Fruit fly (Drosophila melanogaster) whole organism, embryonic: Measurements from ENCODE around the gene CG14282.

Experiments
- Ada2b ChIP-seq: fragments of 200-800 bp; sonication (Bioruptor generic); IDR thresholded peaks from 2 replicates; pipeline ENCODE4 v1.3.6; 2022; ENCODE audit warnings: missing biosample characterization, missing genetic modification characterization
- Blimp-1 ChIP-seq: fragments of 200-800 bp; sonication (Bioruptor generic); optimal IDR thresholded peaks from 3 replicates; lab custom pipeline; 2018; ENCODE audit warnings: missing biosample characterization, missing genetic modification characterization, mild to moderate bottlenecking, moderate library complexity, missing genetic modification reagents
- C15 ChIP-seq: fragments of 200-800 bp; sonication (Bioruptor generic); IDR thresholded peaks from 3 replicates; pipeline ENCODE4 v1.3.6; 2022; ENCODE audit warnings: missing biosample characterization, missing genetic modification characterization
- CG1024 ChIP-seq: fragments of 200-800 bp; sonication (Bioruptor generic); IDR thresholded peaks from 2 replicates; pipeline ENCODE4 v1.3.6; 2022; ENCODE audit warnings: missing biosample characterization, missing genetic modification characterization
- CG10565 ChIP-seq: fragments of 200-800 bp; sonication (Bioruptor generic); optimal IDR thresholded peaks from 3 replicates; lab custom pipeline; 2016; ENCODE audit warnings: missing biosample characterization, mild to moderate bottlenecking, missing genetic modification characterization
- CG10654 ChIP-seq: fragments of 200-800 bp; sonication (Bioruptor generic); optimal IDR thresholded peaks from 2 replicates; lab custom pipeline; 2016; ENCODE audit warnings: missing biosample characterization, missing genetic modification characterization
- CG11695 ChIP-seq: fragments of 200-800 bp; sonication (Bioruptor generic); IDR thresholded peaks from 3 replicates; pipeline ENCODE4 v1.3.6; 2022; ENCODE audit warnings: missing biosample characterization, missing genetic modification characterization
- CG12219 ChIP-seq: fragments of 200-800 bp; sonication (Bioruptor generic); optimal IDR thresholded peaks from 3 replicates; lab custom pipeline; 2018; ENCODE audit warnings: missing biosample characterization, mild to moderate bottlenecking, missing genetic modification characterization
- CG13894 ChIP-seq: fragments of 200-800 bp; sonication (Bioruptor generic); optimal IDR thresholded peaks from 3 replicates; lab custom pipeline; 2018; ENCODE audit warnings: missing biosample characterization, mild to moderate bottlenecking, missing genetic modification characterization, moderate library complexity
- CG14014 ChIP-seq: fragments of 200-800 bp; sonication (Bioruptor generic); IDR thresholded peaks from 2 replicates; pipeline ENCODE4 v1.3.6; 2022; ENCODE audit warnings: missing biosample characterization, missing genetic modification characterization
- CG15073 ChIP-seq: fragments of 200-800 bp; sonication (Bioruptor generic); optimal IDR thresholded peaks from 2 replicates; lab custom pipeline; 2016; ENCODE audit warnings: missing biosample characterization, missing genetic modification characterization
- CG17829 ChIP-seq: fragments of 200-800 bp; optimal IDR thresholded peaks from 2 replicates; lab custom pipeline; 2019; ENCODE audit warnings: missing biosample characterization, mild to moderate bottlenecking, missing genetic modification characterization, moderate library complexity
- CG18262 ChIP-seq: fragments of 200-800 bp; optimal IDR thresholded peaks from 3 replicates; lab custom pipeline; 2019; ENCODE audit warnings: missing biosample characterization, mild to moderate bottlenecking, missing genetic modification characterization, moderate library complexity
- CG2199 ChIP-seq: fragments of 200-800 bp; sonication (Bioruptor generic); IDR thresholded peaks from 3 replicates; pipeline ENCODE4 v1.3.6; 2022; ENCODE audit warnings: missing biosample characterization, missing genetic modification characterization
- CG30403 ChIP-seq: fragments of 200-800 bp; sonication (Bioruptor generic); optimal IDR thresholded peaks from 3 replicates; lab custom pipeline; 2016; ENCODE audit warnings: missing biosample characterization, missing genetic modification characterization
- CG30431 ChIP-seq: fragments of 200-800 bp; sonication (Bioruptor generic); optimal IDR thresholded peaks from 2 replicates; lab custom pipeline; 2017; ENCODE audit warnings: missing biosample characterization, missing genetic modification characterization
- CG31224 ChIP-seq: fragments of 200-800 bp; sonication (Bioruptor generic); IDR thresholded peaks from 2 replicates; pipeline ENCODE4 v1.3.6; 2022; ENCODE audit warnings: missing biosample characterization, missing genetic modification characterization
- CG33213 ChIP-seq: fragments of 200-800 bp; sonication (Bioruptor generic); optimal IDR thresholded peaks from 3 replicates; lab custom pipeline; 2016; ENCODE audit warnings: missing biosample characterization, missing genetic modification characterization
- CG33557 ChIP-seq: fragments of 200-800 bp; sonication (Bioruptor generic); optimal IDR thresholded peaks from 2 replicates; lab custom pipeline; 2019; ENCODE audit warnings: missing biosample characterization, mild to moderate bottlenecking, missing genetic modification characterization, moderate library complexity
- CG34224 ChIP-seq: fragments of 200-800 bp; sonication (Bioruptor generic); IDR thresholded peaks from 3 replicates; pipeline ENCODE4 v1.3.6; 2022; ENCODE audit warnings: missing biosample characterization, missing genetic modification characterization; ENCODE audit not compliant: partially characterized antibody
- CG4282 ChIP-seq: fragments of 200-800 bp; sonication (Bioruptor generic); optimal IDR thresholded peaks from 2 replicates; lab custom pipeline; 2016; ENCODE audit warnings: missing biosample characterization, missing genetic modification characterization
- CG6683 ChIP-seq: fragments of 200-800 bp; sonication (Bioruptor generic); optimal IDR thresholded peaks from 2 replicates; lab custom pipeline; 2017; ENCODE audit warnings: missing biosample characterization, mild to moderate bottlenecking, missing genetic modification characterization, missing genetic modification reagents
- CG7271 ChIP-seq: fragments of 200-800 bp; sonication (Bioruptor generic); optimal IDR thresholded peaks from 2 replicates; lab custom pipeline; 2018; ENCODE audit warnings: missing biosample characterization, mild to moderate bottlenecking, missing genetic modification characterization, moderate library complexity
- CG7357 ChIP-seq: fragments of 200-800 bp; sonication (Bioruptor generic); IDR thresholded peaks from 3 replicates; pipeline ENCODE4 v1.3.6; 2022; ENCODE audit warnings: missing biosample characterization, missing genetic modification characterization
- CG9437 ChIP-seq: fragments of 200-800 bp; sonication (Bioruptor generic); optimal IDR thresholded peaks from 2 replicates; lab custom pipeline; 2018; ENCODE audit warnings: missing biosample characterization, mild to moderate bottlenecking, missing genetic modification characterization
- CG9817 ChIP-seq: fragments of 200-800 bp; sonication (Bioruptor generic); optimal IDR thresholded peaks from 2 replicates; lab custom pipeline; 2018; ENCODE audit warnings: missing biosample characterization, mild to moderate bottlenecking, missing genetic modification characterization, moderate library complexity
- CoRest ChIP-seq: fragments of 200-800 bp; sonication (Bioruptor generic); optimal IDR thresholded peaks from 3 replicates; lab custom pipeline; 2018; ENCODE audit warnings: missing biosample characterization, mild to moderate bottlenecking, missing genetic modification characterization, moderate library complexity
- HLHmδ ChIP-seq: fragments of 200-800 bp; sonication (Bioruptor generic); optimal IDR thresholded peaks from 2 replicates; lab custom pipeline; 2018; ENCODE audit warnings: missing biosample characterization, mild to moderate bottlenecking, missing genetic modification characterization, moderate library complexity
- Jarid2 ChIP-seq: fragments of 200-800 bp; sonication (Bioruptor generic); optimal IDR thresholded peaks from 3 replicates; lab custom pipeline; 2017; ENCODE audit warnings: mild to moderate bottlenecking, missing biosample characterization, missing genetic modification reagents, missing genetic modification characterization
- Rfx ChIP-seq: fragments of 200-800 bp; sonication (Bioruptor generic); IDR thresholded peaks from 2 replicates; pipeline ENCODE4 v1.3.6; 2022; ENCODE audit warnings: missing biosample characterization, missing genetic modification characterization
- Trl ChIP-seq, 3 experiments: fragments of >200 bp in 2 of 3; fragments of 200-800 bp in 1 of 3; sonication (Bioruptor generic) in 1 of 3; optimal IDR thresholded peaks; 2 replicates in 1 of 3; 3 replicates in 2 of 3; lab custom pipeline; 2016 to 2017; ENCODE audit warnings: missing biosample characterization in 1 of 3, missing genetic modification characterization in 1 of 3
- Vsx1 ChIP-seq: fragments of 200-800 bp; sonication (Bioruptor generic); optimal IDR thresholded peaks from 2 replicates; lab custom pipeline; 2017; ENCODE audit warnings: missing biosample characterization, mild to moderate bottlenecking, missing genetic modification characterization, missing genetic modification reagents
- bab2 ChIP-seq: fragments of 200-800 bp; sonication (Bioruptor generic); optimal IDR thresholded peaks from 2 replicates; lab custom pipeline; 2016; ENCODE audit warnings: missing biosample characterization, missing genetic modification characterization
- bsh ChIP-seq, 2 experiments: fragments of 200-800 bp; sonication (Bioruptor generic); optimal IDR thresholded peaks; 2 replicates each; lab custom pipeline; 2017 to 2018; ENCODE audit warnings: mild to moderate bottlenecking in 2 of 2, missing biosample characterization in 2 of 2, missing genetic modification characterization in 2 of 2, moderate library complexity in 1 of 2
- chinmo ChIP-seq: fragments of 200-800 bp; sonication (Bioruptor generic); IDR thresholded peaks from 4 replicates; pipeline ENCODE4 v1.3.6; 2022; ENCODE audit warnings: missing biosample characterization, missing genetic modification characterization; ENCODE audit not compliant: partially characterized antibody
- fd96Cb ChIP-seq: fragments of 200-800 bp; sonication (Bioruptor generic); optimal IDR thresholded peaks from 2 replicates; lab custom pipeline; 2018; ENCODE audit warnings: missing biosample characterization, mild to moderate bottlenecking, missing genetic modification characterization, moderate library complexity
- gem ChIP-seq: fragments of 200-800 bp; sonication (Bioruptor generic); optimal IDR thresholded peaks from 2 replicates; lab custom pipeline; 2019; ENCODE audit warnings: missing biosample characterization, mild to moderate bottlenecking, missing genetic modification characterization, moderate library complexity
- gsb-n ChIP-seq: fragments of 200-800 bp; sonication (Bioruptor generic); optimal IDR thresholded peaks from 3 replicates; lab custom pipeline; 2018; ENCODE audit warnings: missing biosample characterization, mild to moderate bottlenecking, missing genetic modification characterization
- jumu ChIP-seq: fragments of 200-800 bp; sonication (Bioruptor generic); optimal IDR thresholded peaks from 3 replicates; lab custom pipeline; 2016; ENCODE audit warnings: missing biosample characterization, missing genetic modification characterization
- lmd ChIP-seq: fragments of 200-800 bp; sonication (Bioruptor generic); IDR thresholded peaks from 2 replicates; pipeline ENCODE4 v1.3.6; 2022; ENCODE audit warnings: missing biosample characterization, missing genetic modification characterization
- nau ChIP-seq: fragments of 200-800 bp; sonication (Bioruptor generic); optimal IDR thresholded peaks from 3 replicates; lab custom pipeline; 2017; ENCODE audit warnings: missing biosample characterization, mild to moderate bottlenecking, missing genetic modification characterization, missing genetic modification reagents
- nerfin-2 ChIP-seq: fragments of 200-800 bp; sonication (Bioruptor generic); IDR thresholded peaks from 2 replicates; pipeline ENCODE4 v1.3.6; 2022; ENCODE audit warnings: missing biosample characterization, missing genetic modification characterization; ENCODE audit not compliant: partially characterized antibody
- odd ChIP-seq: fragments of 200-800 bp; sonication (Bioruptor generic); optimal IDR thresholded peaks from 2 replicates; lab custom pipeline; 2017; ENCODE audit warnings: missing biosample characterization, mild to moderate bottlenecking, missing genetic modification characterization
- phol ChIP-seq: fragments of 200-800 bp; sonication (Bioruptor generic); optimal IDR thresholded peaks from 3 replicates; lab custom pipeline; 2018; ENCODE audit warnings: missing biosample characterization, mild to moderate bottlenecking, missing genetic modification characterization, moderate library complexity
- prd ChIP-seq, 3 experiments: fragments of >200 bp in 2 of 3; fragments of 200-800 bp in 1 of 3; sonication (Bioruptor generic) in 1 of 3; optimal IDR thresholded peaks in 2 of 3; IDR thresholded peaks in 1 of 3; 2 replicates in 2 of 3; 3 replicates in 1 of 3; pipeline versions ENCODE4 v1.3.6 to Lab custom; 2017 to 2022; ENCODE audit warnings: missing biosample characterization in 1 of 3, missing genetic modification characterization in 1 of 3
- row ChIP-seq: fragments of 200-800 bp; sonication (Bioruptor generic); IDR thresholded peaks from 3 replicates; pipeline ENCODE4 v1.3.6; 2022; ENCODE audit warnings: missing biosample characterization, missing genetic modification characterization
- slou ChIP-seq: fragments of 200-800 bp; sonication (Bioruptor generic); optimal IDR thresholded peaks from 3 replicates; lab custom pipeline; 2016; ENCODE audit warnings: missing biosample characterization, missing genetic modification characterization
- sna ChIP-seq: fragments of 200-800 bp; sonication (Bioruptor generic); IDR thresholded peaks from 2 replicates; pipeline ENCODE4 v1.3.6; 2022; ENCODE audit warnings: missing biosample characterization, missing genetic modification characterization; ENCODE audit not compliant: partially characterized antibody
- ssp ChIP-seq: fragments of 200-800 bp; sonication (Bioruptor generic); IDR thresholded peaks from 2 replicates; pipeline ENCODE4 v1.3.6; 2022; ENCODE audit warnings: missing biosample characterization, missing genetic modification characterization
- tio ChIP-seq: fragments of 200-800 bp; sonication (Bioruptor generic); optimal IDR thresholded peaks from 2 replicates; lab custom pipeline; 2017; ENCODE audit warnings: missing biosample characterization, missing genetic modification characterization, inconsistent platforms

Gene CG14282

DNA sequence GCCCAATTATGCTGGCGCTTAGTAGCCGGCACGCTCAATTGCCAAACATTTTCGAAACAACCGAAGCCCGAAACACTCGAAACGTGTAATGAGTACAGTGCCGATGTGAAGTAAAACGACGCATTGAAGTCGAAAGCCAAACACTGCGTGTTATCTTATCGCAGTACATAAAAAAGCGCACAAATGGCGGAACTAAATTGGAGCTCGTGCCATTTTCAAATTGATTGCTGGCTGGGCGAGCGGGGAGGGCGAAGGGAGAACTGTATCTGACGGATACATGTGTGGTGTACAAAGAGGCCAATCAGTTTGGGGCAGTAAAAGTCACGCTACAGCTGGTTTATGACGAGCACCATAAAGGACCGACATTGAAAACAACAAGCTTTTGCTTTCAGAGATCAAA lies 46.6 kb downstream of the CG14282 start (continued):
- TF ChIP-seq CG30431 (GFP tag; lab: Kevin White, UChicago) = no peak
- TF ChIP-seq CG10654 (GFP tag; lab: Kevin White, UChicago) = no peak
- no peak for TF ChIP-seq CG10565 (GFP tag; lab: Kevin White, UChicago)
- TF ChIP-seq CG18262 (tag; lab: Kevin White, UChicago) = no peak
- no peak for TF ChIP-seq sna (GFP tag; lab: Robert Waterston, UW)
- TF ChIP-seq CG12219 (GFP tag; lab: Kevin White, UChicago) = no peak
- TF ChIP-seq CG17829 (tag; lab: Kevin White, UChicago) = no peak
- no peak for TF ChIP-seq CG2199 (GFP tag; lab: Robert Waterston, UW)
- no peak for TF ChIP-seq Blimp-1 (GFP tag; lab: Kevin White, UChicago)
- no peak for TF ChIP-seq odd (GFP tag; lab: Kevin White, UChicago)
- no peak for TF ChIP-seq jumu (GFP tag; lab: Kevin White, UChicago)
- TF ChIP-seq CG4282 (GFP tag; lab: Kevin White, UChicago) = no peak
- no peak for TF ChIP-seq CG9437
- no peak for TF ChIP-seq CG7357 (GFP tag; lab: Robert Waterston, UW)
- TF ChIP-seq ssp (GFP tag; lab: Robert Waterston, UW) = no peak
- no peak for TF ChIP-seq gem (tag; lab: Kevin White, UChicago)
- no peak for TF ChIP-seq Jarid2 (GFP tag; lab: Kevin White, UChicago)
- TF ChIP-seq Trl (optimal IDR thresholded peaks at IDR 0.05; lab: Kevin White, UChicago) = no peak
- no peak for TF ChIP-seq Trl (GFP tag; optimal IDR thresholded peaks at IDR 0.05; lab: Kevin White, UChicago)
- no peak for TF ChIP-seq Ada2b (GFP tag; lab: Robert Waterston, UW)
- no peak for TF ChIP-seq CG15073 (GFP tag; lab: Kevin White, UChicago)
- no peak for TF ChIP-seq CG30403 (GFP tag; lab: Kevin White, UChicago)
- peak; percentile 19; the same call in 1 of the 2 replicates for TF ChIP-seq Rfx (GFP tag; lab: Robert Waterston, UW)
- no peak for TF ChIP-seq CG6683
- TF ChIP-seq bsh (GFP tag; optimal IDR thresholded peaks at IDR 0.05; lab: Kevin White, UChicago) = no peak
- no peak for TF ChIP-seq CoRest (tag; lab: Kevin White, UChicago)
- no peak for TF ChIP-seq nau (GFP tag; lab: Kevin White, UChicago)
- no peak for TF ChIP-seq tio (GFP tag; lab: Kevin White, UChicago)
- no peak for TF ChIP-seq nerfin-2
- TF ChIP-seq CG13894 (tag; lab: Kevin White, UChicago) = peak; percentile 61
- TF ChIP-seq CG33213 = no peak
- TF ChIP-seq phol = no peak
- TF ChIP-seq Vsx1 (GFP tag; lab: Kevin White, UChicago) = peak; percentile 38
- peak; percentile 34; the same call in 1 of the 2 replicates for TF ChIP-seq CG14014 (GFP tag; lab: Robert Waterston, UW)
- peak; percentile 91; the same call in 3 of the 4 replicates for TF ChIP-seq chinmo (GFP tag; lab: Robert Waterston, UW)
- no peak for TF ChIP-seq C15
- no peak for TF ChIP-seq slou
- TF ChIP-seq CG7271 (tag; lab: Kevin White, UChicago) = no peak
- TF ChIP-seq row = no peak
- no peak for TF ChIP-seq CG31224 (GFP tag; lab: Robert Waterston, UW)
- TF ChIP-seq lmd = no peak
- TF ChIP-seq CG1024 (GFP tag; lab: Robert Waterston, UW) = no peak
- no peak for TF ChIP-seq fd96Cb (tag; lab: Kevin White, UChicago)
- no peak for TF ChIP-seq bab2 (GFP tag; lab: Kevin White, UChicago)
- no peak for TF ChIP-seq gsb-n (tag; lab: Kevin White, UChicago)
- no peak for TF ChIP-seq prd (optimal IDR thresholded peaks at IDR 0.05; lab: Kevin White, UChicago)
- TF ChIP-seq prd (GFP tag; IDR thresholded peaks at IDR 0.05; lab: Robert Waterston, UW) = no peak
- TF ChIP-seq CG11695 (GFP tag; lab: Robert Waterston, UW) = no peak
- no peak for TF ChIP-seq HLHmδ
- TF ChIP-seq CG9817 (tag; lab: Kevin White, UChicago) = no peak
- no peak for TF ChIP-seq CG33557
- TF ChIP-seq CG34224 (GFP tag; lab: Robert Waterston, UW) = no peak
